Worm (Caenorhabditis elegans) whole organism, L1 larva: ENCODE data around the gene irld-3.

Experiments used
- C34B4.2 ChIP-seq: sonication (generic microtip); optimal IDR thresholded peaks from 2 replicates; lab custom pipeline; 2017; ENCODE audit warnings: mild to moderate bottlenecking, missing genetic modification characterization, missing compliant biosample characterization
- F16B12.6 ChIP-seq: fragments of 150-350 bp; optimal IDR thresholded peaks from 2 replicates; lab custom pipeline; 2014; ENCODE audit warnings: missing biosample characterization, missing genetic modification characterization
- aha-1 ChIP-seq: fragments of 150-350 bp; optimal IDR thresholded peaks from 2 replicates; lab custom pipeline; 2014; ENCODE audit warnings: missing biosample characterization, missing genetic modification characterization
- alr-1 ChIP-seq: fragments of 200-800 bp; sonication (Bioruptor generic); optimal IDR thresholded peaks from 2 replicates; lab custom pipeline; 2018; ENCODE audit warnings: borderline replicate concordance, mild to moderate bottlenecking, missing genetic modification characterization, missing compliant biosample characterization
- ceh-8 ChIP-seq: fragments of 200-800 bp; sonication (Bioruptor generic); optimal IDR thresholded peaks from 2 replicates; lab custom pipeline; 2018; ENCODE audit warnings: mild to moderate bottlenecking, missing genetic modification characterization, moderate library complexity, missing compliant biosample characterization
- ceh-82 ChIP-seq, 3 experiments: fragments of 150-350 bp in 1 of 3; sonication (generic microtip) in 2 of 3; optimal IDR thresholded peaks; 2 replicates each; lab custom pipeline; 2014 to 2017; ENCODE audit warnings: missing biosample characterization in 3 of 3, missing genetic modification characterization in 3 of 3
- ces-1 ChIP-seq: fragments of 150-350 bp; optimal IDR thresholded peaks from 2 replicates; lab custom pipeline; 2014; ENCODE audit warnings: missing biosample characterization, missing genetic modification reagents, missing genetic modification characterization
- dsc-1 ChIP-seq: sonication (generic microtip); optimal IDR thresholded peaks from 2 replicates; lab custom pipeline; 2016; ENCODE audit warnings: mild to moderate bottlenecking, missing genetic modification characterization, missing compliant biosample characterization
- efl-1 ChIP-seq, 4 experiments: fragments of 150-350 bp; optimal IDR thresholded peaks in 3 of 4; peaks in 1 of 4; 1 replicate in 1 of 4; 2 replicates in 3 of 4; lab custom pipeline; 2014; ENCODE audit warnings: missing biosample characterization in 2 of 4, missing genetic modification characterization in 2 of 4, missing genetic modification reagents in 2 of 4
- egl-13 ChIP-seq: sonication (generic microtip); optimal IDR thresholded peaks from 2 replicates; lab custom pipeline; 2016; ENCODE audit warnings: missing genotype, missing genetic modification reagents, missing genetic modification characterization, missing compliant biosample characterization
- ets-5 ChIP-seq: fragments of 200-800 bp; sonication (Bioruptor generic); IDR thresholded peaks from 2 replicates; pipeline ENCODE4 v1.3.6; 2022; ENCODE audit warnings: missing genetic modification characterization, missing compliant biosample characterization
- fkh-10 ChIP-seq: sonication (generic microtip); optimal IDR thresholded peaks from 2 replicates; lab custom pipeline; 2017; ENCODE audit warnings: missing biosample characterization, missing genetic modification reagents, missing genetic modification characterization
- fkh-4 ChIP-seq: sonication (generic microtip); optimal IDR thresholded peaks from 2 replicates; lab custom pipeline; 2016; ENCODE audit warnings: missing compliant biosample characterization, missing genetic modification characterization, borderline replicate concordance
- fkh-8 ChIP-seq: sonication (generic microtip); optimal IDR thresholded peaks from 2 replicates; lab custom pipeline; 2016; ENCODE audit warnings: mild to moderate bottlenecking, missing genetic modification characterization, missing compliant biosample characterization
- hpl-2 ChIP-seq: fragments of 150-350 bp; optimal IDR thresholded peaks from 2 replicates; lab custom pipeline; 2014; ENCODE audit warnings: missing biosample characterization, missing genetic modification reagents, missing genetic modification characterization
- irx-1 ChIP-seq: sonication (generic microtip); optimal IDR thresholded peaks from 2 replicates; lab custom pipeline; 2016; ENCODE audit warnings: missing genetic modification characterization, missing compliant biosample characterization
- isw-1 ChIP-seq: fragments of 200-800 bp; sonication (Bioruptor generic); IDR thresholded peaks from 2 replicates; pipeline ENCODE4 v1.3.6; 2022; ENCODE audit warnings: missing genetic modification characterization, missing compliant biosample characterization
- lin-14 ChIP-seq: fragments of 200-800 bp; sonication (Bioruptor generic); optimal IDR thresholded peaks from 2 replicates; lab custom pipeline; 2018; ENCODE audit warnings: mild to moderate bottlenecking, missing genetic modification characterization, moderate library complexity, missing compliant biosample characterization
- lin-15B ChIP-seq: fragments of 150-350 bp; sonication (generic microtip); optimal IDR thresholded peaks from 3 replicates; lab custom pipeline; 2014; ENCODE audit warnings: missing biosample characterization, missing genetic modification characterization
- lin-35 ChIP-seq, 2 experiments: fragments of 150-350 bp; optimal IDR thresholded peaks; 2 replicates each; lab custom pipeline; 2014; ENCODE audit warnings: missing biosample characterization in 2 of 2, missing genetic modification characterization in 2 of 2, missing genetic modification reagents in 2 of 2
- lin-39 ChIP-seq: fragments of 150-350 bp; optimal IDR thresholded peaks from 2 replicates; lab custom pipeline; 2014; ENCODE audit warnings: missing biosample characterization, missing genetic modification reagents, missing genetic modification characterization
- lir-3 ChIP-seq: sonication (generic microtip); optimal IDR thresholded peaks from 2 replicates; lab custom pipeline; 2016; ENCODE audit warnings: mild to moderate bottlenecking, missing genetic modification characterization, moderate library complexity, missing compliant biosample characterization; ENCODE audit not compliant: poor library complexity
- mdl-1 ChIP-seq, 2 experiments: fragments of 150-350 bp; optimal IDR thresholded peaks; 2 replicates each; lab custom pipeline; 2014 to 2017; ENCODE audit warnings: missing biosample characterization in 2 of 2, missing genetic modification characterization in 2 of 2, inconsistent platforms in 1 of 2
- mep-1 ChIP-seq: fragments of 150-350 bp; optimal IDR thresholded peaks from 2 replicates; lab custom pipeline; 2014; ENCODE audit warnings: missing biosample characterization, missing genetic modification characterization
- nhr-20 ChIP-seq: sonication (generic microtip); optimal IDR thresholded peaks from 2 replicates; lab custom pipeline; 2016; ENCODE audit warnings: mild to moderate bottlenecking, missing genetic modification characterization, missing compliant biosample characterization
- nhr-71 ChIP-seq: sonication (generic microtip); optimal IDR thresholded peaks from 2 replicates; lab custom pipeline; 2016; ENCODE audit warnings: mild to moderate bottlenecking, missing genetic modification characterization, moderate library complexity, missing compliant biosample characterization
- nhr-85 ChIP-seq: sonication (generic microtip); peaks from one replicate; lab custom pipeline; 2016; ENCODE audit warnings: missing genetic modification characterization, inconsistent platforms, missing compliant biosample characterization
- nhr-90 ChIP-seq: sonication (generic microtip); optimal IDR thresholded peaks from 2 replicates; lab custom pipeline; 2016; ENCODE audit warnings: mild to moderate bottlenecking, missing genetic modification characterization, missing compliant biosample characterization; ENCODE audit not compliant: poor library complexity
- pag-3 ChIP-seq: sonication (generic microtip); optimal IDR thresholded peaks from 2 replicates; lab custom pipeline; 2017; ENCODE audit warnings: missing genetic modification characterization, mild to moderate bottlenecking, missing compliant biosample characterization, antibody characterized with exemption, borderline replicate concordance; ENCODE audit not compliant: insufficient read depth
- pax-3 ChIP-seq: fragments of 200-800 bp; sonication (Bioruptor generic); optimal IDR thresholded peaks from 2 replicates; lab custom pipeline; 2018; ENCODE audit warnings: mild to moderate bottlenecking, missing genetic modification characterization, moderate library complexity, missing compliant biosample characterization
- pqm-1 ChIP-seq: sonication (generic microtip); optimal IDR thresholded peaks from 3 replicates; lab custom pipeline; 2017; ENCODE audit warnings: missing biosample characterization, missing genetic modification characterization
- rnt-1 ChIP-seq: sonication (generic microtip); optimal IDR thresholded peaks from 2 replicates; lab custom pipeline; 2016; ENCODE audit warnings: mild to moderate bottlenecking, missing genetic modification characterization, moderate library complexity, missing compliant biosample characterization
- snu-23 ChIP-seq: sonication (generic microtip); optimal IDR thresholded peaks from 2 replicates; lab custom pipeline; 2016; ENCODE audit warnings: missing genetic modification characterization, missing compliant biosample characterization
- swsn-7 ChIP-seq: sonication (generic microtip); optimal IDR thresholded peaks from 2 replicates; lab custom pipeline; 2016; ENCODE audit warnings: missing genetic modification characterization, missing compliant biosample characterization
- unc-86 ChIP-seq: sonication (generic microtip); optimal IDR thresholded peaks from 2 replicates; lab custom pipeline; 2016; ENCODE audit warnings: missing genetic modification characterization, missing compliant biosample characterization
- vab-15 ChIP-seq: sonication (generic microtip); optimal IDR thresholded peaks from 2 replicates; lab custom pipeline; 2017; ENCODE audit warnings: missing genotype, mild to moderate bottlenecking, missing genetic modification characterization, missing compliant biosample characterization
- xbp-1 ChIP-seq: sonication (generic microtip); optimal IDR thresholded peaks from 2 replicates; lab custom pipeline; 2016; ENCODE audit warnings: missing genetic modification characterization, missing compliant biosample characterization
- ztf-11 ChIP-seq, 2 experiments: sonication (generic microtip); optimal IDR thresholded peaks; 2 replicates each; lab custom pipeline; 2016 to 2017; ENCODE audit warnings: missing genetic modification characterization in 2 of 2, missing biosample characterization in 1 of 2, missing compliant biosample characterization in 1 of 2
- ztf-4 ChIP-seq: fragments of 150-350 bp; optimal IDR thresholded peaks from 2 replicates; lab custom pipeline; 2014; ENCODE audit warnings: missing biosample characterization, missing genetic modification characterization

irld-3 gene

DNA sequence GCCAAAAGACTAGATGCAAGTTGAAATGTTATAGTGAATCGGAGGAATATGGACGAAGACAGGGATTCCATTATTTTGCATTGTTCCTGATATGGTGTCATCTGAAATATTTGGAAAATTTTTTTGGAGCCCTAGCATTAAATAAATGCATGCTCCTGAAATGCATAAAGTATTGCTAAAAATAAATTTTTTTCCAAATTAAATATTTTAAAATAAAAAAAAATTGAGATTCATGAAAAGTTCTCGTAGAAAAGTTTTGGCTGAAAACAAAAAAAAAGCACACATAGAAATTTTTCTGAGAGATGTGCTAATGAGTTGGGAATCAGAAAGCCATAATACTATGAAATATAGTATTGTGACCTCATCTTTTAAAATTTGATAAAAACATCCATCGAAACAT, 16.7 kb upstream of the irld-3 start, which contains the start of gene srab-7:
srab-7 (minus strand) TSS at position 101 of the 400 bp plus-strand sequence.
- TF ChIP-seq mdl-1 (tag; optimal IDR thresholded peaks at IDR 0.05; lab: Kevin White, UChicago) (no peak), dsc-1 (tag; lab: Kevin White, UChicago) (no peak), alr-1 (no peak), unc-86 (tag; lab: Kevin White, UChicago) (no peak), lin-39 (tag; lab: Kevin White, UChicago) (no peak), pag-3 (tag; lab: Kevin White, UChicago) (no peak), swsn-7 (tag; lab: Kevin White, UChicago) (no peak), fkh-8 (no peak), pqm-1 (no peak)

DNA sequence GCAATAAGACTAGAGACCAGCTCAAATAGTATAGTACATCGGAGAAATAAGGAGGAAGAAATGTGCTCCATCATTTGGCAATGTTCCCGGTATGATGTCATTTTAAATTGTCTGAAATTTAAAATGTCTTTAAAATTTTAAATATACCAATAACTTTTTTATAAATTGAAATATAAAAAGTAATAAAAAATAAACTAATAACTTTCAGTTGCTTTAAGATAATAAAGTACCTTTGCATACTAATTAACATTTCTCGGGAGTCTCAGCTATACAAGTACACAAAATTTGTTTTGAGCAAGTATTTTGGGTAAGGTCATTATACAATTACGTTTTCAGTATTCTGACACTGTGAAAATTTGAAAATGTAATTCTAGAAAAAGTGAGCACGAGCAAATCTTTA, 13.5 kb upstream of the irld-3 start, which contains the start of gene srab-6:
srab-6 (minus strand) TSS at position 101 of the 400 bp plus-strand sequence.
- TF ChIP-seq dsc-1 (tag; lab: Kevin White, UChicago) = no peak
- TF ChIP-seq lir-3 = no peak
- TF ChIP-seq C34B4.2 (tag; lab: Kevin White, UChicago) = no peak
- no peak for TF ChIP-seq aha-1 (tag; lab: Kevin White, UChicago)
- TF ChIP-seq nhr-85 (tag; lab: Kevin White, UChicago) = no peak
- no peak for TF ChIP-seq xbp-1 (tag; lab: Kevin White, UChicago)
- no peak for TF ChIP-seq lin-15B (tag; lab: Kevin White, UChicago)
- no peak for TF ChIP-seq ztf-4 (tag; lab: Kevin White, UChicago)
- no peak for TF ChIP-seq ztf-11 (tag; optimal IDR thresholded peaks at IDR 0.05; lab: Kevin White, UChicago)
- TF ChIP-seq nhr-20 = no peak
- no peak for TF ChIP-seq irx-1 (tag; lab: Kevin White, UChicago)
- no peak for TF ChIP-seq fkh-10 (GFP tag; lab: Kevin White, UChicago)
- no peak for TF ChIP-seq isw-1 (GFP tag; lab: Robert Waterston, UW)
- TF ChIP-seq nhr-90 (tag; lab: Kevin White, UChicago) = no peak

DNA sequence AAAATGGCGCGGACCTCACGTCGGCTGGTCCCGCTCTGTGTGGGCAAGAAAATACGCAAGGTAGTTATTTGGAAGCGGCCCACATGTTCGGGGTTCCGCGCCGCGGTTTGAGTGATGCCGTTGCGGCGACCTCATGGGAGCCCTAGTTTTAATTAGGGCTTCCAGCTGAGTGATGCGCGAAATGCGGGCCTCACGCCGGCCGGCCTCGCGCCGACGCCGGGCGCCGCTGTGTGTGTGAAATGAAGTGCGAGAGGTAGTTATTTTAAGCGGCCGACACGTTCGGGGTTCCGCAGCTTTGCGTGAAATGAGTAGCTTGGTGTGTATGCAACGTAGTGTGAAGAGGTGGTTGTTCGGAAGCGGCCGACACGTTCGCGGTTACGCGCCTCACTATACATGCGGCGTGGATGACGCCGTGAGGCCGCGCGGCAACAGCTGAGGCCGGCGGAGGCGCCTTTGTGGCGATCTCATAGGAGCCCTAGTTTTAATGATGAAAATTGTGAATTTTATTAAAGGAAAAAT, 11.6 kb upstream of the irld-3 start:
- no peak for TF ChIP-seq snu-23 (GFP tag; lab: Kevin White, UChicago)
- no peak for TF ChIP-seq F16B12.6 (tag; lab: Kevin White, UChicago)
- no peak for TF ChIP-seq ces-1
- no peak for TF ChIP-seq irx-1 (tag; lab: Kevin White, UChicago)
- TF ChIP-seq ets-5 (GFP tag; lab: Robert Waterston, UW) = no peak
- no peak for TF ChIP-seq rnt-1 (tag; lab: Kevin White, UChicago)
- TF ChIP-seq egl-13 (tag; lab: Kevin White, UChicago) = no peak
- no peak for TF ChIP-seq hpl-2 (GFP tag; lab: Kevin White, UChicago)
- no peak for TF ChIP-seq pag-3 (tag; lab: Kevin White, UChicago)
- TF ChIP-seq aha-1 (tag; lab: Kevin White, UChicago) = no peak

DNA sequence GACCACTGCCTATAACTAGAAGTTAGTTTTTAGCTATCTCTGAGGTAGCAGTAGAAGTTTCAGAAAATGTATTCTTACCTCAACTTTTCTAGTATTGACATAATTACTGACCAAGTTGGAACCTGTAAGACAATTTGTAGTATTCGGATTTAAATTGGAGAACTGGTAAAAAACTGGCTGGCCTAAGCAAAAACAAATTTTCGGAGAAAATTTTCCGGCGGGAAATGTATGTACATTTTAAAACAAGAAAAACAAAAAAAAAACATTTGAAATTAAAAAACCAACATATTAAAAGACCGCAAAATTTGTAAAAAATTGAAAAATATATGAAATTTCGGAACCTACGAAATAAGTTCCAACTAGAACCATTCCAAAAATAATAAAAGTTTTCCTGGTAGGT, 8.5 kb upstream of the irld-3 start, which contains the start of gene srab-11:
srab-11 (minus strand) TSS at position 101 of the 400 bp plus-strand sequence.
- TF ChIP-seq lir-3 = no peak
- no peak for TF ChIP-seq vab-15 (tag; lab: Kevin White, UChicago)
- TF ChIP-seq ces-1 = no peak
- no peak for TF ChIP-seq pqm-1
- TF ChIP-seq rnt-1 (tag; lab: Kevin White, UChicago) = no peak
- TF ChIP-seq isw-1 (GFP tag; lab: Robert Waterston, UW) = no peak

DNA sequence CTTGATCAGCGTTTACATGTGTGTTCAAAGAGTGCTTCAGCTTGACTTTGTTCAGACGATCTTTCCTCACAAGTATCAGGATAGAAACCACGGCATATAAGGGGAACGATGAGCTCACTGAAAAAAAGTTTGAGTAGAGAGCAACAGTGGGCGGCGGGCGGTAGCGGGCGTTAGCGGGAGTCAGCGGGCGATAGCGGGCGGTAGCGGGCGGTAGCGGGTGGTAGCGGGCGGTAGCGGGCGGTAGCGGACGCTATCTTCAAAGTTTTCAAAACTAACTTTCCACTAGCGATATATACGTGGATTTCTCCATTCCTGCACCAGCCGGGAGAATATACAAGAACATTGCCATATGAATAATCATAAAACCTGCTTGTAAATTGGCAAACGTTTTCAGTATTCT, 6.9 kb upstream of the irld-3 start:
- TF ChIP-seq mep-1 (tag; lab: Kevin White, UChicago) (no peak), ceh-82 (tag; optimal IDR thresholded peaks at IDR 0.05; lab: Kevin White, UChicago) (no peak), pax-3 (tag; lab: Kevin White, UChicago) (no peak), efl-1 (optimal IDR thresholded peaks at IDR 0.05; lab: Kevin White, UChicago) (no peak), efl-1 (GFP tag; optimal IDR thresholded peaks at IDR 0.05 in 1 of 2; lab: Kevin White, UChicago) (no peak), nhr-85 (tag; lab: Kevin White, UChicago) (no peak), fkh-4 (no peak), nhr-71 (tag; lab: Kevin White, UChicago) (no peak), ceh-8 (GFP tag; lab: Kevin White, UChicago) (no peak), pqm-1 (no peak), lin-14 (no peak), aha-1 (tag; lab: Kevin White, UChicago) (no peak), lin-35 (GFP tag; optimal IDR thresholded peaks at IDR 0.05; lab: Kevin White, UChicago) (no peak), vab-15 (tag; lab: Kevin White, UChicago) (no peak), lir-3 (no peak)
